Worm (Caenorhabditis elegans): ENCODE results near the gene C18D11.3.

The C18D11.3 gene

ce11 chrIII:11825654-11826053 lies 2.4 kb downstream of the C18D11.3 start (continued):
- TF ChIP-seq lin-14 (GFP tag; optimal IDR thresholded peaks at IDR 0.05) (peak; percentile 78), nhr-77 (tag; optimal IDR thresholded peaks at IDR 0.05) (peak; percentile 47), fkh-8 (tag; optimal IDR thresholded peaks at IDR 0.05) (peak; percentile 75), fkh-10 (GFP tag; optimal IDR thresholded peaks at IDR 0.05) (no peak), unc-130 (tag; optimal IDR thresholded peaks at IDR 0.05) (peak; percentile 84), nhr-90 (tag; optimal IDR thresholded peaks at IDR 0.05; ENCODE audit: poor library complexity) (peak; percentile 16), egl-13 (tag; optimal IDR thresholded peaks at IDR 0.05) (no peak), xbp-1 (tag; optimal IDR thresholded peaks at IDR 0.05) (peak; percentile 47), mab-9 (GFP tag; IDR thresholded peaks at IDR 0.05) (no peak), swsn-7 (tag; optimal IDR thresholded peaks at IDR 0.05) (peak; percentile 38), grh-1 (GFP tag; IDR thresholded peaks at IDR 0.05) (no peak), ceh-82 (tag; optimal IDR thresholded peaks at IDR 0.05) (peak; percentile 27 to 85 (median 32))

ce11 chrIII:11826118-11826517 lies 2.9 kb downstream of the C18D11.3 start, which contains the start of gene rsp-8:
rsp-8 (plus strand) TSS chrIII:11826418.
- peak; percentile 2 for TF ChIP-seq nhr-85 (tag)
- TF ChIP-seq nhr-28 (tag; optimal IDR thresholded peaks at IDR 0.05), result no peak

ce11 chrIII:11829062-11829461 lies 5.8 kb downstream of the C18D11.3 start:
- TF ChIP-seq nhr-76 (tag; optimal IDR thresholded peaks at IDR 0.05) (no peak), efl-1 (optimal IDR thresholded peaks at IDR 0.05) (no peak), efl-1 (GFP tag; optimal IDR thresholded peaks at IDR 0.05 in 1 of 2) (peak in 1 of 2 experiments; percentile 33)

ce11 chrIII:11829585-11830195 lies 6.4 kb downstream of the C18D11.3 start:
- TF ChIP-seq nhr-85 (tag) (peak; percentile 14), fkh-10 (GFP tag; optimal IDR thresholded peaks at IDR 0.05) (no peak), zag-1 (tag; optimal IDR thresholded peaks at IDR 0.05) (no peak), efl-1 (optimal IDR thresholded peaks at IDR 0.05) (no peak), efl-1 (GFP tag; optimal IDR thresholded peaks at IDR 0.05 in 1 of 2) (peak in 1 of 2 experiments; percentile 27), unc-86 (tag; optimal IDR thresholded peaks at IDR 0.05) (no peak), dpl-1 (GFP tag; optimal IDR thresholded peaks at IDR 0.05) (no peak), alr-1 (tag; optimal IDR thresholded peaks at IDR 0.05; ENCODE audit: borderline replicate concordance) (no peak), unc-62 (GFP tag; optimal IDR thresholded peaks at IDR 0.05) (no peak), lsy-2 (tag; optimal IDR thresholded peaks at IDR 0.05) (no peak), sup-37 (GFP tag; optimal IDR thresholded peaks at IDR 0.05) (no peak), C04F5.9 (tag; optimal IDR thresholded peaks at IDR 0.05) (no peak), unc-98 (GFP tag; IDR thresholded peaks at IDR 0.05) (no peak), ceh-90 (tag; optimal IDR thresholded peaks at IDR 0.05) (no peak)

DNA sequence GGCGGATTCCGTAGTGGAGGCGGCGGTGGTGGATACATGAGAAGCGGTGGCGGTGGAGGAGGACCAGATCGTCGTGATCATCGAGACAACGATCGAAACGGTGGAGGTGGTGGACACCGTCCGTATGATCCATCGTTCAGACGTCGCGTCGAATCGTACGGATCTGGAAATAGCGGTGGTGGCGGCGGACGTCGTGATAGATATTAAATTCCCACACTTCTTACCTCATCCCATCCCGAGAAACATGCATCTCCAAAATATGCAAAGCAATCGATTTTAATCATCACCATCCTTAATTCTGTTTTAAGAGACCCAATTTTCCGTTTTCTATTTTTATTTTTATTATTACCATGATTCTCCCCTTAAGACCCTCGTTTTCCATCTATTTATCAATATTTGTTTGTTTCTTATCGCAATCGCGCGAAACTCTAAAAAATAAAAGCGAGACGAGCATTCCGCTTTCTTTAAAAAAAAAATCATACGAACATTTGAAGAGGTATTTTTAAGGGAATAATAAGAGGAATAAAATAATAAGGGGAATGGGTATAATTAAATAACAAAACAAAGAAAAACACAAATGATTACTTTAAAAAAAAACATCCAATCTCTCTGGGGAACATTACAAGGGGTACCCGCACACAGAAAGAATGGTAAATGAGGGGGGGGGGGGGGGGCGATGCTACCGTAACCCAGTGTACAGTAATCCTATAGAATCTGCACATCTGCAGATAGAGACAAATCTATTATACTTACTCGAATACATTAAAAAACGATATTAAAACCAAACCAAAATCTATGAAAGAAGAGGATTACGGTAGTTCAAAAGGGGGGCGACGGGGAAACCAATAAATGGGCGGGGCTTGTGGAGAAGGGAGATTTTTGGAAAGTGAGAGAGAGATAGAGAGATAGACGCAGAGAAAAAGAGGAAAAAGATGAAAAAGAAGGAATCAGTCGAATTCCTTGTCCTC lies 7.6 kb downstream of the C18D11.3 start:
- TF ChIP-seq lsy-2 (tag; optimal IDR thresholded peaks at IDR 0.05) (peak in 1 of 2 experiments; percentile 6), zip-4 (GFP tag; optimal IDR thresholded peaks at IDR 0.05) (no peak), sup-37 (GFP tag; optimal IDR thresholded peaks at IDR 0.05) (no peak), unc-98 (GFP tag; IDR thresholded peaks at IDR 0.05) (0 out of 2 replicates have a peak, but pooled peaks have one; percentile 9), efl-1 (optimal IDR thresholded peaks at IDR 0.05) (no peak), efl-1 (GFP tag; optimal IDR thresholded peaks at IDR 0.05 in 1 of 2) (peak in 1 of 2 experiments; percentile 38), efl-3 (GFP tag; optimal IDR thresholded peaks at IDR 0.05) (no peak), ceh-90 (tag; optimal IDR thresholded peaks at IDR 0.05) (no peak), ceh-63 (GFP tag; optimal IDR thresholded peaks at IDR 0.05) (no peak), nhr-47 (tag; optimal IDR thresholded peaks at IDR 0.05) (no peak), pax-3 (tag; optimal IDR thresholded peaks at IDR 0.05) (no peak), aly-2 (tag; optimal IDR thresholded peaks at IDR 0.05) (no peak), mab-9 (GFP tag; IDR thresholded peaks at IDR 0.05) (peak; percentile 34; the same call in 1 of the 2 replicates)
